Worm (Caenorhabditis elegans) whole organism, early embryonic: ENCODE measurements around the gene gop-3.

ENCODE experiments used
- B0310.2 ChIP-seq: sonication (generic microtip); optimal IDR thresholded peaks from 2 replicates; lab custom pipeline; 2016; ENCODE audit warnings: mild to moderate bottlenecking, missing genetic modification characterization, missing compliant biosample characterization
- F13C5.2 ChIP-seq: sonication (generic microtip); optimal IDR thresholded peaks from 2 replicates; lab custom pipeline; 2017; ENCODE audit warnings: mild to moderate bottlenecking, missing genetic modification characterization, inconsistent platforms, missing compliant biosample characterization
- aly-1 ChIP-seq: sonication (generic microtip); optimal IDR thresholded peaks from 2 replicates; lab custom pipeline; 2016; ENCODE audit warnings: missing genetic modification characterization, missing compliant biosample characterization
- ama-1 ChIP-seq: fragments of 150-350 bp; optimal IDR thresholded peaks from 2 replicates; lab custom pipeline; 2014
- ceh-13 ChIP-seq: fragments of 200-800 bp; sonication (Bioruptor generic); optimal IDR thresholded peaks from 2 replicates; lab custom pipeline; 2018; ENCODE audit warnings: mild to moderate bottlenecking, missing genetic modification characterization, missing compliant biosample characterization
- ceh-36 ChIP-seq: sonication (generic microtip); optimal IDR thresholded peaks from 2 replicates; lab custom pipeline; 2016; ENCODE audit warnings: missing genetic modification characterization, inconsistent platforms, missing compliant biosample characterization
- ets-7 ChIP-seq: sonication (generic microtip); optimal IDR thresholded peaks from 2 replicates; lab custom pipeline; 2016; ENCODE audit warnings: missing genotype, missing genetic modification characterization, missing compliant biosample characterization
- flt-1 ChIP-seq: fragments of 200-800 bp; sonication (Bioruptor generic); IDR thresholded peaks from 2 replicates; pipeline ENCODE4 v1.3.6; 2022; ENCODE audit warnings: missing genetic modification characterization, missing compliant biosample characterization
- hmbx-1 ChIP-seq: sonication (generic microtip); optimal IDR thresholded peaks from 2 replicates; lab custom pipeline; 2016; ENCODE audit warnings: mild to moderate bottlenecking, missing genetic modification characterization, missing compliant biosample characterization
- hmg-4 ChIP-seq: fragments of 200-800 bp; sonication (Bioruptor generic); optimal IDR thresholded peaks from 2 replicates; lab custom pipeline; 2018; ENCODE audit warnings: mild to moderate bottlenecking, missing genetic modification characterization, missing compliant biosample characterization
- hnd-1 ChIP-seq: sonication (generic microtip); optimal IDR thresholded peaks from 2 replicates; lab custom pipeline; 2016; ENCODE audit warnings: missing genetic modification characterization, missing compliant biosample characterization
- pes-1 ChIP-seq: fragments of 200-800 bp; sonication (Bioruptor generic); IDR thresholded peaks from 2 replicates; pipeline ENCODE4 v1.3.6; 2022; ENCODE audit warnings: missing genetic modification reagents, missing genetic modification characterization, missing compliant biosample characterization
- scrt-1 ChIP-seq: fragments of 200-800 bp; sonication (Bioruptor generic); IDR thresholded peaks from 2 replicates; pipeline ENCODE4 v1.3.6; 2022; ENCODE audit warnings: missing genetic modification characterization, missing compliant biosample characterization
- sea-1 ChIP-seq: fragments of 200-800 bp; sonication (Bioruptor generic); conservative IDR thresholded peaks from 2 replicates; pipeline ENCODE4 v1.3.6; 2022; ENCODE audit warnings: missing genetic modification characterization, missing compliant biosample characterization
- tbx-11 ChIP-seq: fragments of 200-800 bp; sonication (Bioruptor generic); IDR thresholded peaks from 2 replicates; pipeline ENCODE4 v1.3.6; 2022; ENCODE audit warnings: missing genetic modification characterization, missing compliant biosample characterization
- tbx-37 ChIP-seq: fragments of 200-800 bp; sonication (Bioruptor generic); conservative IDR thresholded peaks from 2 replicates; pipeline ENCODE4 v1.3.6; 2022; ENCODE audit warnings: missing genetic modification reagents, missing genetic modification characterization, missing compliant biosample characterization
- tra-4 ChIP-seq: sonication (generic microtip); optimal IDR thresholded peaks from 2 replicates; lab custom pipeline; 2017; ENCODE audit warnings: missing genetic modification characterization, missing compliant biosample characterization

Gene gop-3

ce11 chrIII:5222777-5223176 is 37.7 kb upstream of the gop-3 start:
- TF ChIP-seq hmg-4 (no peak), tbx-37 (GFP tag; lab: Robert Waterston, UW) (no peak), ceh-36 (tag; lab: Kevin White, UChicago) (no peak), F13C5.2 (tag; lab: Kevin White, UChicago) (no peak), tbx-11 (GFP tag; lab: Robert Waterston, UW) (no peak), flt-1 (GFP tag; lab: Robert Waterston, UW) (no peak), ets-7 (tag; lab: Kevin White, UChicago) (no peak), pes-1 (no peak), ceh-13 (GFP tag; lab: Kevin White, UChicago) (no peak)

- TF ChIP-seq hmbx-1 (no peak), scrt-1 (GFP tag; lab: Robert Waterston, UW) (no peak), flt-1 (GFP tag; lab: Robert Waterston, UW) (no peak), ceh-36 (tag; lab: Kevin White, UChicago) (no peak), ets-7 (tag; lab: Kevin White, UChicago) (no peak), hnd-1 (tag; lab: Kevin White, UChicago) (no peak), aly-1 (tag; lab: Kevin White, UChicago) (no peak), tbx-11 (GFP tag; lab: Robert Waterston, UW) (no peak), tra-4 (tag; lab: Kevin White, UChicago) (no peak), ceh-13 (GFP tag; lab: Kevin White, UChicago) (no peak), tbx-37 (GFP tag; lab: Robert Waterston, UW) (no peak)
These were observed 35.6 kb upstream of the gop-3 start for ce11 chrIII:5224908-5225307.

- TF ChIP-seq sea-1 (GFP tag; lab: Robert Waterston, UW) (no peak), pes-1 (no peak), ets-7 (tag; lab: Kevin White, UChicago) (no peak), aly-1 (tag; lab: Kevin White, UChicago) (no peak), hmg-4 (no peak), F13C5.2 (tag; lab: Kevin White, UChicago) (no peak), hmbx-1 (no peak), ama-1 (lab: Kevin White, UChicago) (no peak), tbx-11 (GFP tag; lab: Robert Waterston, UW) (no peak), flt-1 (GFP tag; lab: Robert Waterston, UW) (no peak), tra-4 (tag; lab: Kevin White, UChicago) (no peak), B0310.2 (no peak), tbx-37 (GFP tag; lab: Robert Waterston, UW) (no peak), scrt-1 (GFP tag; lab: Robert Waterston, UW) (no peak)
These were observed 35.2 kb upstream of the gop-3 start, which contains the start of gene nex-1 for ce11 chrIII:5225321-5225720. TSS of gene nex-1 (plus strand) at chrIII:5225621.

ce11 chrIII:5227831-5228467 is 32.5 kb upstream of the gop-3 start, which contains the start of the genes C34E10.12, C34E10.10 and atp-2:
TSS of gene C34E10.12 (minus strand) at chrIII:5227881.
TSS of gene C34E10.10 (minus strand) at chrIII:5227884.
TSS of gene atp-2 (plus strand) at chrIII:5228417.
- peak; percentile 51; the same call in 1 of the 2 replicates for TF ChIP-seq pes-1
- TF ChIP-seq B0310.2 = no peak
- TF ChIP-seq tra-4 (tag; lab: Kevin White, UChicago) = no peak
- peak; percentile 75 for TF ChIP-seq F13C5.2 (tag; lab: Kevin White, UChicago)
- TF ChIP-seq sea-1 (GFP tag; lab: Robert Waterston, UW) = no peak
- TF ChIP-seq ceh-36 (tag; lab: Kevin White, UChicago) = no peak
- TF ChIP-seq hnd-1 (tag; lab: Kevin White, UChicago) = no peak
- peak; percentile 14 for TF ChIP-seq hmg-4
- TF ChIP-seq hmbx-1 = no peak
- TF ChIP-seq scrt-1 (GFP tag; lab: Robert Waterston, UW) = no peak

ce11 chrIII:5228839-5229238 is 31.7 kb upstream of the gop-3 start:
- no peak for TF ChIP-seq tbx-37 (GFP tag; lab: Robert Waterston, UW)
- no peak for TF ChIP-seq scrt-1 (GFP tag; lab: Robert Waterston, UW)
- TF ChIP-seq F13C5.2 (tag; lab: Kevin White, UChicago) = no peak
- no peak for TF ChIP-seq tra-4 (tag; lab: Kevin White, UChicago)
- no peak for TF ChIP-seq ceh-36 (tag; lab: Kevin White, UChicago)
- TF ChIP-seq sea-1 (GFP tag; lab: Robert Waterston, UW) = no peak
- TF ChIP-seq aly-1 (tag; lab: Kevin White, UChicago) = no peak
- no peak for TF ChIP-seq tbx-11 (GFP tag; lab: Robert Waterston, UW)
- no peak for TF ChIP-seq pes-1
- no peak for TF ChIP-seq ets-7 (tag; lab: Kevin White, UChicago)

- TF ChIP-seq hmbx-1 (no peak), pes-1 (no peak), B0310.2 (no peak), flt-1 (GFP tag; lab: Robert Waterston, UW) (no peak)
These were observed 30.8 kb upstream of the gop-3 start for ce11 chrIII:5229511-5230250.

ce11 chrIII:5230415-5230814 is 30.1 kb upstream of the gop-3 start, which contains the start of gene prmt-5:
TSS of gene prmt-5 (plus strand) at chrIII:5230555.
- TF ChIP-seq sea-1 (GFP tag; lab: Robert Waterston, UW) = no peak
- no peak for TF ChIP-seq aly-1 (tag; lab: Kevin White, UChicago)
- TF ChIP-seq flt-1 (GFP tag; lab: Robert Waterston, UW) = no peak
- no peak for TF ChIP-seq tra-4 (tag; lab: Kevin White, UChicago)
- TF ChIP-seq ceh-36 (tag; lab: Kevin White, UChicago) = no peak
- TF ChIP-seq B0310.2 = no peak
- TF ChIP-seq hnd-1 (tag; lab: Kevin White, UChicago) = no peak
- TF ChIP-seq ama-1 (lab: Kevin White, UChicago) = no peak
- TF ChIP-seq scrt-1 (GFP tag; lab: Robert Waterston, UW) = no peak
